Fruit fly (Drosophila melanogaster) whole organism, prepupa: ENCODE results near the gene Mical.

ENCODE experiments used
- CG11294 ChIP-seq: fragments of 200-800 bp; sonication (Bioruptor generic); IDR thresholded peaks from 2 replicates; pipeline ENCODE4 v1.3.6; 2022; ENCODE audit warnings: missing biosample characterization, missing genetic modification characterization
- CG11762 ChIP-seq: fragments of 200-800 bp; sonication (Bioruptor generic); optimal IDR thresholded peaks from 3 replicates; lab custom pipeline; 2016; ENCODE audit warnings: missing biosample characterization, missing genetic modification characterization; ENCODE audit not compliant: insufficient read depth
- CG11902 ChIP-seq: fragments of 200-800 bp; sonication (Bioruptor generic); optimal IDR thresholded peaks from 3 replicates; lab custom pipeline; 2016; ENCODE audit warnings: missing biosample characterization, missing genetic modification characterization
- CG15336 ChIP-seq: fragments of 200-800 bp; sonication (Bioruptor generic); IDR thresholded peaks from 2 replicates; pipeline ENCODE4 v1.3.6; 2022; ENCODE audit warnings: missing biosample characterization, missing genetic modification characterization
- CG3032 ChIP-seq: fragments of 200-800 bp; optimal IDR thresholded peaks from 2 replicates; lab custom pipeline; 2019; ENCODE audit warnings: missing biosample characterization, mild to moderate bottlenecking, missing genetic modification characterization, moderate library complexity
- CG31627 ChIP-seq: fragments of 200-800 bp; sonication (Bioruptor generic); optimal IDR thresholded peaks from 3 replicates; lab custom pipeline; 2016; ENCODE audit warnings: missing biosample characterization, missing genetic modification characterization
- CG34406 ChIP-seq: fragments of 200-800 bp; sonication (Bioruptor generic); optimal IDR thresholded peaks from 3 replicates; lab custom pipeline; 2016; ENCODE audit warnings: missing biosample characterization, missing genetic modification characterization
- CG4318 ChIP-seq: fragments of 200-800 bp; sonication (Bioruptor generic); optimal IDR thresholded peaks from 3 replicates; lab custom pipeline; 2017; ENCODE audit warnings: missing biosample characterization, mild to moderate bottlenecking, missing genetic modification characterization
- CG6276 ChIP-seq: fragments of 200-800 bp; sonication (Bioruptor generic); optimal IDR thresholded peaks from 2 replicates; lab custom pipeline; 2017; ENCODE audit warnings: missing biosample characterization, mild to moderate bottlenecking, missing genetic modification characterization
- CG6792 ChIP-seq: fragments of 200-800 bp; sonication (Bioruptor generic); optimal IDR thresholded peaks from 3 replicates; lab custom pipeline; 2016; ENCODE audit warnings: missing biosample characterization, missing genetic modification characterization
- CG6854 ChIP-seq: fragments of 200-800 bp; sonication (Bioruptor generic); optimal IDR thresholded peaks from 2 replicates; lab custom pipeline; 2017; ENCODE audit warnings: missing biosample characterization, mild to moderate bottlenecking, missing genetic modification characterization
- CG7368 ChIP-seq: fragments of 200-800 bp; sonication (Bioruptor generic); optimal IDR thresholded peaks from 3 replicates; lab custom pipeline; 2016; ENCODE audit warnings: missing biosample characterization, missing genetic modification characterization
- CG8119 ChIP-seq: fragments of 200-800 bp; sonication (Bioruptor generic); IDR thresholded peaks from 3 replicates; pipeline ENCODE4 v1.3.6; 2022; ENCODE audit warnings: missing biosample characterization, missing genetic modification characterization
- CG8319 ChIP-seq: fragments of 200-800 bp; sonication (Bioruptor generic); optimal IDR thresholded peaks from 3 replicates; lab custom pipeline; 2016; ENCODE audit warnings: missing biosample characterization, missing genetic modification characterization
- CG8632 ChIP-seq: fragments of 200-800 bp; sonication (Bioruptor generic); optimal IDR thresholded peaks from 3 replicates; lab custom pipeline; 2016; ENCODE audit warnings: missing biosample characterization, missing genetic modification characterization
- Eip78C ChIP-seq: fragments of 200-800 bp; sonication (Bioruptor generic); peaks from one replicate; lab custom pipeline; 2016; ENCODE audit warnings: missing biosample characterization, missing genetic modification characterization
- Eip93F ChIP-seq: fragments of 200-800 bp; sonication (Bioruptor generic); optimal IDR thresholded peaks from 2 replicates; lab custom pipeline; 2016; ENCODE audit warnings: missing biosample characterization, mild to moderate bottlenecking, missing genetic modification characterization
- Ets21C ChIP-seq: fragments of 200-800 bp; sonication (Bioruptor generic); optimal IDR thresholded peaks from 3 replicates; lab custom pipeline; 2016; ENCODE audit warnings: missing biosample characterization, missing genetic modification characterization
- Gug ChIP-seq: fragments of 200-800 bp; sonication (Bioruptor generic); IDR thresholded peaks from 2 replicates; pipeline ENCODE4 v1.3.6; 2022; ENCODE audit warnings: missing biosample characterization, missing genetic modification characterization
- Hr38 ChIP-seq: sonication (Bioruptor generic); optimal IDR thresholded peaks from 2 replicates; lab custom pipeline; 2016; ENCODE audit warnings: missing biosample characterization, missing genetic modification characterization
- Hr39 ChIP-seq: fragments of 200-800 bp; sonication (Bioruptor generic); optimal IDR thresholded peaks from 2 replicates; lab custom pipeline; 2016; ENCODE audit warnings: missing biosample characterization, missing genetic modification characterization
- Hr4 ChIP-seq: fragments of 200-800 bp; sonication (Bioruptor generic); optimal IDR thresholded peaks from 3 replicates; lab custom pipeline; 2016; ENCODE audit warnings: missing biosample characterization, missing genetic modification characterization
- Lpt ChIP-seq: fragments of 200-800 bp; sonication (Bioruptor generic); optimal IDR thresholded peaks from 3 replicates; lab custom pipeline; 2016; ENCODE audit warnings: missing biosample characterization, missing genetic modification characterization
- Met ChIP-seq: fragments of 200-800 bp; sonication (Bioruptor generic); optimal IDR thresholded peaks from 3 replicates; lab custom pipeline; 2016; ENCODE audit warnings: missing biosample characterization, missing genetic modification characterization
- OdsH ChIP-seq: fragments of 200-800 bp; sonication (Bioruptor generic); optimal IDR thresholded peaks from 3 replicates; lab custom pipeline; 2016; ENCODE audit warnings: missing biosample characterization, missing genetic modification characterization
- Smox ChIP-seq: fragments of 200-800 bp; sonication (Bioruptor generic); optimal IDR thresholded peaks from 3 replicates; lab custom pipeline; 2016; ENCODE audit warnings: missing biosample characterization, missing genetic modification characterization
- Sox14 ChIP-seq: fragments of 200-800 bp; sonication (Bioruptor generic); optimal IDR thresholded peaks from 3 replicates; lab custom pipeline; 2016; ENCODE audit warnings: missing biosample characterization, missing genetic modification characterization
- Sox15 ChIP-seq: fragments of 200-800 bp; sonication (Bioruptor generic); optimal IDR thresholded peaks from 3 replicates; lab custom pipeline; 2016; ENCODE audit warnings: missing biosample characterization, missing genetic modification characterization
- achi ChIP-seq: fragments of 200-800 bp; sonication (Bioruptor generic); optimal IDR thresholded peaks from 3 replicates; lab custom pipeline; 2016; ENCODE audit warnings: missing biosample characterization, missing genetic modification characterization
- acj6 ChIP-seq: fragments of 200-800 bp; sonication (Bioruptor generic); optimal IDR thresholded peaks from 3 replicates; lab custom pipeline; 2016; ENCODE audit warnings: missing biosample characterization, missing genetic modification characterization
- cyc ChIP-seq: fragments of 200-800 bp; sonication (Bioruptor generic); optimal IDR thresholded peaks from 3 replicates; lab custom pipeline; 2016; ENCODE audit warnings: missing biosample characterization, missing genetic modification characterization
- dsx ChIP-seq: fragments of 200-800 bp; optimal IDR thresholded peaks from 3 replicates; lab custom pipeline; 2019; ENCODE audit warnings: missing biosample characterization, mild to moderate bottlenecking, missing genetic modification characterization, moderate library complexity; ENCODE audit not compliant: poor library complexity, severe bottlenecking
- eg ChIP-seq: fragments of 200-800 bp; sonication (Bioruptor generic); IDR thresholded peaks from 3 replicates; pipeline ENCODE4 v1.3.6; 2022; ENCODE audit warnings: missing biosample characterization, missing genetic modification characterization
- esn ChIP-seq: fragments of 200-800 bp; sonication (Bioruptor generic); optimal IDR thresholded peaks from 2 replicates; lab custom pipeline; 2016; ENCODE audit warnings: missing biosample characterization, mild to moderate bottlenecking, missing genetic modification characterization, moderate library complexity
- fd59A ChIP-seq: fragments of 200-800 bp; sonication (Bioruptor generic); optimal IDR thresholded peaks from 2 replicates; lab custom pipeline; 2017; ENCODE audit warnings: missing biosample characterization, mild to moderate bottlenecking, missing genetic modification characterization, missing genetic modification reagents
- lz ChIP-seq: fragments of 200-800 bp; sonication (Bioruptor generic); optimal IDR thresholded peaks from 3 replicates; lab custom pipeline; 2016; ENCODE audit warnings: missing biosample characterization, missing genetic modification characterization
- pdm3 ChIP-seq: fragments of 200-800 bp; sonication (Bioruptor generic); optimal IDR thresholded peaks from 3 replicates; lab custom pipeline; 2016; ENCODE audit warnings: missing biosample characterization, missing genetic modification characterization
- salr ChIP-seq, 2 experiments: fragments of 200-800 bp; sonication (Bioruptor generic); optimal IDR thresholded peaks; 3 replicates each; lab custom pipeline; 2016 to 2018; ENCODE audit warnings: missing biosample characterization in 2 of 2, missing genetic modification characterization in 2 of 2, mild to moderate bottlenecking in 1 of 2
- spab ChIP-seq: fragments of 200-800 bp; sonication (Bioruptor generic); optimal IDR thresholded peaks from 2 replicates; lab custom pipeline; 2017; ENCODE audit warnings: missing biosample characterization, mild to moderate bottlenecking, missing genetic modification characterization, missing genetic modification reagents
- svp ChIP-seq: fragments of 200-800 bp; sonication (Bioruptor generic); peaks from one replicate; lab custom pipeline; 2016; ENCODE audit warnings: missing biosample characterization, missing genetic modification characterization
- topi ChIP-seq: fragments of 200-800 bp; sonication (Bioruptor generic); optimal IDR thresholded peaks from 3 replicates; lab custom pipeline; 2016; ENCODE audit warnings: missing biosample characterization, missing genetic modification characterization
- vri ChIP-seq: fragments of 200-800 bp; sonication (Bioruptor generic); optimal IDR thresholded peaks from 3 replicates; lab custom pipeline; 2016; ENCODE audit warnings: missing biosample characterization, mild to moderate bottlenecking, missing genetic modification characterization

Mical gene

dm6 chr3R:9977494-9977893 is 65.2 kb downstream of the Mical start:
- no peak for TF ChIP-seq acj6 (GFP tag; lab: Kevin White, UChicago)
- TF ChIP-seq CG11294 = no peak
- 0 out of 2 replicates have a peak, but pooled peaks have one; percentile 12 for TF ChIP-seq CG15336
- no peak for TF ChIP-seq CG11902 (GFP tag; lab: Kevin White, UChicago)
- no peak for TF ChIP-seq CG34406 (GFP tag; lab: Kevin White, UChicago)
- peak; percentile 37 for TF ChIP-seq svp (GFP tag; lab: Kevin White, UChicago)
- no peak for TF ChIP-seq salr (GFP tag; optimal IDR thresholded peaks at IDR 0.05; lab: Kevin White, UChicago)
- peak; percentile 32 for TF ChIP-seq Eip78C (GFP tag; lab: Kevin White, UChicago)
- no peak for TF ChIP-seq Met
- no peak for TF ChIP-seq pdm3
- no peak for TF ChIP-seq Ets21C (GFP tag; lab: Kevin White, UChicago)
- TF ChIP-seq fd59A (GFP tag; lab: Kevin White, UChicago) = no peak
- no peak for TF ChIP-seq CG8632 (GFP tag; lab: Kevin White, UChicago)
- no peak for TF ChIP-seq CG8119 (GFP tag; lab: Robert Waterston, UW)

DNA sequence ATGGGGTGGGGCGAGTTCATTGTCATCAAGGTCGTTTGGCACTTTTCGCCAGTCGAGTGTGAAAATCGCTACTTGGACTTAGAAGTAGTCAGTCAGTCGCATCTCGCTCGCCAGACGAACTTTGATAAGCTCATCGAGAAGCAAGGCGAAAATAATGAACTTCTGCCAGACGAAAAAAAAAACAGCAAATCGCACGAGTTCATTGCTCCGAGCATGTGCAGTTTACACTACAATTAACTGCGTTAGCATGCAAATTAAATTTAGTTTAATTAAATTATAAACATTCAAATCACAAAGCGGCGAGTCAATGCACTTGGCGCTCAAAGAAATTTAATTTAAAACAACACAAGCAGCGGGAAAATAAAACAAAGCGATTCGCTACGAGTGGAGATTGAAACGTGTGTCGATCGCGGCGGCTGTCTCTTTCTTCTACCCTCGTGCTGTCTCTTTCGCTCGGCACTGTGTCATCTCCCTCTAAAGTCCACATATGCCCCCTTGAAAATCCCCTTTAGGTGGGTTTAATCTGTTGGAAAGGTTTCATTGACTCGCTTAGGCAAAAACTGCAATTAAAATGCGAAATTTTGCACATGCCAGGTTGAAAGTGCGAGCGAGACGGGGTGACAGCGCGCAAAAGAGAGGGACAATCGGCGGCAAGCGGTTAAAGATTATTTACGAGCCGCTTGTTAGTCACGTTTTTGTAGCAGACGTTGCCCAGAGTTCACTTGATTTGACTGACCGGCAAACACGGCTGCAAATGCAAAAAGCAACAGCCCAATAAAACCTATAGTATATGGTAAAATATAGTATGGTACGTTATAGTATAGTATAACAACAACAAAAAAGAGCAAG is 73.6 kb downstream of the Mical start:
- TF ChIP-seq Eip93F (peak; percentile 41), CG11294 (no peak), esn (GFP tag; lab: Kevin White, UChicago) (peak; percentile 1), svp (GFP tag; lab: Kevin White, UChicago) (peak; percentile 73), Sox14 (peak; percentile 39), vri (peak; percentile 72), Met (peak; percentile 32), Smox (GFP tag; lab: Kevin White, UChicago) (no peak)

dm6 chr3R:9968239-9968638 is 74.5 kb downstream of the Mical start:
- TF ChIP-seq Eip78C (GFP tag; lab: Kevin White, UChicago) = peak; percentile 31
- no peak for TF ChIP-seq spab (GFP tag; lab: Kevin White, UChicago)
- peak; percentile 68 for TF ChIP-seq svp (GFP tag; lab: Kevin White, UChicago)
- TF ChIP-seq vri = peak; percentile 67
- peak; percentile 96 for TF ChIP-seq Eip93F
- TF ChIP-seq, all 60 proteins: peak for 4

- TF ChIP-seq CG11902 (GFP tag; lab: Kevin White, UChicago) (no peak), Gug (GFP tag; lab: Robert Waterston, UW) (peak; percentile 51), vri (no peak), eg (0 out of 3 replicates have a peak, but pooled peaks have one; percentile 36), Eip78C (GFP tag; lab: Kevin White, UChicago) (peak; percentile 93), Lpt (GFP tag; lab: Kevin White, UChicago) (peak; percentile 29), Met (peak; percentile 34), CG11762 (peak; percentile 51), CG8319 (GFP tag; lab: Kevin White, UChicago) (peak; percentile 47), achi (GFP tag; lab: Kevin White, UChicago) (peak; percentile 67), dsx (GFP tag; lab: Kevin White, UChicago) (peak; percentile 85), CG31627 (GFP tag; lab: Kevin White, UChicago) (no peak), topi (peak; percentile 38), Eip93F (no peak), CG11294 (no peak), Ets21C (GFP tag; lab: Kevin White, UChicago) (no peak), CG7368 (GFP tag; lab: Kevin White, UChicago) (peak; percentile 28), esn (GFP tag; lab: Kevin White, UChicago) (peak; percentile 36), CG6854 (GFP tag; lab: Kevin White, UChicago) (no peak), Hr39 (no peak), CG4318 (GFP tag; lab: Kevin White, UChicago) (peak; percentile 27), OdsH (peak; percentile 64), Hr38 (GFP tag; lab: Kevin White, UChicago) (no peak), acj6 (GFP tag; lab: Kevin White, UChicago) (peak; percentile 51), CG34406 (GFP tag; lab: Kevin White, UChicago) (peak; percentile 41), CG6276 (GFP tag; lab: Kevin White, UChicago) (peak; percentile 43), Hr4 (GFP tag; lab: Kevin White, UChicago) (peak; percentile 44), CG3032 (peak; percentile 91), fd59A (GFP tag; lab: Kevin White, UChicago) (peak; percentile 80), lz (GFP tag; lab: Kevin White, UChicago) (peak; percentile 29), CG6792 (GFP tag; lab: Kevin White, UChicago) (peak; percentile 67), svp (GFP tag; lab: Kevin White, UChicago) (peak; percentile 41), Sox15 (GFP tag; lab: Kevin White, UChicago) (peak; percentile 19), cyc (GFP tag; lab: Kevin White, UChicago) (peak; percentile 26)
Measured at dm6 chr3R:9966109-9966701, 76.5 kb downstream of the Mical start.
